Worm (Caenorhabditis elegans): Measurements from ENCODE around the gene H25P19.1.

The H25P19.1 gene

ce11 chrV:731330-731729 lies 43.8 kb downstream of the H25P19.1 start:
- TF ChIP-seq atf-7 (tag; optimal IDR thresholded peaks at IDR 0.05), result peak; percentile 93
- no peak for TF ChIP-seq T07F8.4 (tag; optimal IDR thresholded peaks at IDR 0.05)
- TF ChIP-seq snpc-3.4 (tag; optimal IDR thresholded peaks at IDR 0.05), result no peak
- peak; percentile 84 for TF ChIP-seq F22D6.2 (tag; optimal IDR thresholded peaks at IDR 0.05)
- TF ChIP-seq F37B4.10 (GFP tag; IDR thresholded peaks at IDR 0.05), result no peak
- TF ChIP-seq egrh-3 (GFP tag; IDR thresholded peaks at IDR 0.05), result peak; percentile 67
- no peak for TF ChIP-seq mes-4 (tag; optimal IDR thresholded peaks at IDR 0.05)
- no peak for TF ChIP-seq madf-8 (GFP tag; conservative IDR thresholded peaks at IDR 0.05)
- TF ChIP-seq K12H6.12 (tag; optimal IDR thresholded peaks at IDR 0.05), result peak; percentile 71
- TF ChIP-seq snpc-4 (GFP tag; optimal IDR thresholded peaks at IDR 0.05), result no peak
- peak in 2 of 4 experiments; percentile 41 to 47 for TF ChIP-seq snpc-4 (tag; optimal IDR thresholded peaks at IDR 0.05)
- no peak for TF ChIP-seq ztf-25 (GFP tag; IDR thresholded peaks at IDR 0.05)
- TF ChIP-seq zfh-2 (GFP tag; conservative IDR thresholded peaks at IDR 0.05), result peak; percentile 81
- TF ChIP-seq akir-1 (GFP tag; optimal IDR thresholded peaks at IDR 0.05), result no peak
- no peak for TF ChIP-seq B0019.2 (GFP tag; conservative IDR thresholded peaks at IDR 0.05)
- TF ChIP-seq ztf-22 (GFP tag; optimal IDR thresholded peaks at IDR 0.05), result peak; percentile 93
- peak; percentile 55 for TF ChIP-seq gei-17 (GFP tag; optimal IDR thresholded peaks at IDR 0.05)
- TF ChIP-seq fkh-3 (tag; optimal IDR thresholded peaks at IDR 0.05), result no peak
- peak; percentile 88; the same call in 1 of the 2 replicates for TF ChIP-seq egl-44 (GFP tag; IDR thresholded peaks at IDR 0.05)
- TF ChIP-seq nhr-90 (tag; optimal IDR thresholded peaks at IDR 0.05), result peak; percentile 79
- TF ChIP-seq bed-2 (GFP tag; IDR thresholded peaks at IDR 0.05), result no peak
- no peak for TF ChIP-seq Y53F4B.3 (GFP tag; IDR thresholded peaks at IDR 0.05)
- TF ChIP-seq madf-10 (tag; optimal IDR thresholded peaks at IDR 0.05), result peak; percentile 79
- TF ChIP-seq xnd-1 (tag; optimal IDR thresholded peaks at IDR 0.05), result no peak
- TF ChIP-seq C06A6.2 (GFP tag; conservative IDR thresholded peaks at IDR 0.05), result peak; percentile 84
- TF ChIP-seq nhr-80 (tag; optimal IDR thresholded peaks at IDR 0.05), result peak; percentile 97
- no peak for TF ChIP-seq ccch-3 (GFP tag; optimal IDR thresholded peaks at IDR 0.05)
- no peak for TF ChIP-seq F23B12.7 (tag; optimal IDR thresholded peaks at IDR 0.05; ENCODE audit: insufficient read depth)
- TF ChIP-seq zim-3 (tag; optimal IDR thresholded peaks at IDR 0.05), result no peak
- peak; percentile 93 for TF ChIP-seq chd-7 (tag; optimal IDR thresholded peaks at IDR 0.05)
- no peak for TF ChIP-seq lsy-27 (tag; optimal IDR thresholded peaks at IDR 0.05; ENCODE audit: borderline replicate concordance, insufficient read depth)
- TF ChIP-seq nfya-2 (GFP tag; IDR thresholded peaks at IDR 0.05), result no peak
- TF ChIP-seq tlf-1 (GFP tag; optimal IDR thresholded peaks at IDR 0.05), result peak; percentile 84
- TF ChIP-seq dox-1 (GFP tag; IDR thresholded peaks at IDR 0.05), result peak; percentile 60; the same call in 1 of the 2 replicates
- TF ChIP-seq rec-8 (tag; optimal IDR thresholded peaks at IDR 0.05), result no peak
- TF ChIP-seq efl-1 (GFP tag; optimal IDR thresholded peaks at IDR 0.05), result no peak
- no peak for TF ChIP-seq nfya-1 (tag; optimal IDR thresholded peaks at IDR 0.05; ENCODE audit: borderline replicate concordance, insufficient read depth)
- TF ChIP-seq ceh-40 (GFP tag; IDR thresholded peaks at IDR 0.05), result no peak
- peak in 1 of 2 experiments; percentile 85 for TF ChIP-seq let-607 (tag; optimal IDR thresholded peaks at IDR 0.05)
- no peak for TF ChIP-seq bed-1 (GFP tag; IDR thresholded peaks at IDR 0.05)
- TF ChIP-seq T26A5.8 (tag; optimal IDR thresholded peaks at IDR 0.05), result no peak
- peak; percentile 84 for TF ChIP-seq K11D2.4 (GFP tag; IDR thresholded peaks at IDR 0.05)
- no peak for TF ChIP-seq egl-18 (GFP tag; IDR thresholded peaks at IDR 0.05)
- no peak for TF ChIP-seq F57C9.4 (tag; optimal IDR thresholded peaks at IDR 0.05)
- TF ChIP-seq ztf-6 (GFP tag; IDR thresholded peaks at IDR 0.05), result no peak
- no peak for TF ChIP-seq snpc-1.3 (tag; optimal IDR thresholded peaks at IDR 0.05; ENCODE audit: insufficient read depth)
- peak; percentile 96 for TF ChIP-seq let-526 (GFP tag; IDR thresholded peaks at IDR 0.05)
- TF ChIP-seq sptf-2 (GFP tag; optimal IDR thresholded peaks at IDR 0.05), result no peak
